Worm (Caenorhabditis elegans) whole organism, late embryonic: ENCODE measurements around the gene tba-9.

Source experiments
- Y22D7AL.16 ChIP-seq: sonication (generic microtip); optimal IDR thresholded peaks from 2 replicates; lab custom pipeline; 2016; ENCODE audit warnings: missing genetic modification characterization, missing compliant biosample characterization
- ama-1 ChIP-seq: fragments of 150-350 bp; optimal IDR thresholded peaks from 2 replicates; lab custom pipeline; 2014
- che-1 ChIP-seq: sonication (generic microtip); optimal IDR thresholded peaks from 2 replicates; lab custom pipeline; 2016; ENCODE audit warnings: mild to moderate bottlenecking, missing genetic modification characterization, missing compliant biosample characterization
- elt-2 ChIP-seq: sonication (generic microtip); optimal IDR thresholded peaks from 2 replicates; lab custom pipeline; 2016; ENCODE audit warnings: missing genetic modification reagents, missing genetic modification characterization, missing compliant biosample characterization
- fax-1 ChIP-seq: sonication (generic microtip); optimal IDR thresholded peaks from 2 replicates; lab custom pipeline; 2016; ENCODE audit warnings: missing genotype, missing genetic modification characterization, missing compliant biosample characterization
- nhr-11 ChIP-seq: fragments of 150-350 bp; optimal IDR thresholded peaks from 2 replicates; lab custom pipeline; 2014; ENCODE audit warnings: missing biosample characterization, missing genetic modification characterization

- TF ChIP-seq nhr-11 (tag; lab: Kevin White, UChicago) (no peak), Y22D7AL.16 (tag; lab: Kevin White, UChicago) (no peak), elt-2 (no peak), ama-1 (lab: Kevin White, UChicago) (no peak), fax-1 (tag; lab: Kevin White, UChicago) (no peak), che-1 (tag; lab: Kevin White, UChicago) (no peak)
Observed at ce11 chrX:3204778-3205177, 47.8 kb upstream of the tba-9 start, which contains the start of gene F28B4.1.
